Worm (Caenorhabditis elegans) whole organism, mixed stage, embryonic: Measurements from ENCODE around the gene plc-3.

Source experiments
- bed-3 ChIP-seq: fragments of 200-800 bp; sonication (Bioruptor generic); optimal IDR thresholded peaks from 3 replicates; lab custom pipeline; 2018; ENCODE audit warnings: mild to moderate bottlenecking, missing genetic modification characterization, moderate library complexity, missing compliant biosample characterization
- ces-1 ChIP-seq: fragments of 150-350 bp; optimal IDR thresholded peaks from 2 replicates; lab custom pipeline; 2014; ENCODE audit warnings: missing biosample characterization, missing genetic modification reagents, missing genetic modification characterization
- elt-3 ChIP-seq: fragments of 150-350 bp; optimal IDR thresholded peaks from 2 replicates; lab custom pipeline; 2014; ENCODE audit warnings: missing biosample characterization, missing genetic modification characterization
- lin-13 ChIP-seq: fragments of 150-350 bp; optimal IDR thresholded peaks from 2 replicates; lab custom pipeline; 2014; ENCODE audit warnings: missing biosample characterization, missing genetic modification characterization
- mep-1 ChIP-seq: fragments of 150-350 bp; optimal IDR thresholded peaks from 2 replicates; lab custom pipeline; 2017; ENCODE audit warnings: missing biosample characterization, missing genetic modification reagents, missing genetic modification characterization, inconsistent platforms
- nhr-2 ChIP-seq: fragments of 150-350 bp; optimal IDR thresholded peaks from 2 replicates; lab custom pipeline; 2014; ENCODE audit warnings: missing biosample characterization, missing genetic modification characterization
- nhr-76 ChIP-seq: sonication (generic microtip); optimal IDR thresholded peaks from 2 replicates; lab custom pipeline; 2017; ENCODE audit warnings: missing biosample characterization, missing genetic modification characterization
- unc-39 ChIP-seq: fragments of 150-350 bp; optimal IDR thresholded peaks from 2 replicates; lab custom pipeline; 2014; ENCODE audit warnings: missing biosample characterization, missing genetic modification characterization
- unc-62 ChIP-seq: fragments of 150-350 bp; optimal IDR thresholded peaks from 2 replicates; lab custom pipeline; 2014; ENCODE audit warnings: missing biosample characterization, missing genetic modification reagents, missing genetic modification characterization

DNA sequence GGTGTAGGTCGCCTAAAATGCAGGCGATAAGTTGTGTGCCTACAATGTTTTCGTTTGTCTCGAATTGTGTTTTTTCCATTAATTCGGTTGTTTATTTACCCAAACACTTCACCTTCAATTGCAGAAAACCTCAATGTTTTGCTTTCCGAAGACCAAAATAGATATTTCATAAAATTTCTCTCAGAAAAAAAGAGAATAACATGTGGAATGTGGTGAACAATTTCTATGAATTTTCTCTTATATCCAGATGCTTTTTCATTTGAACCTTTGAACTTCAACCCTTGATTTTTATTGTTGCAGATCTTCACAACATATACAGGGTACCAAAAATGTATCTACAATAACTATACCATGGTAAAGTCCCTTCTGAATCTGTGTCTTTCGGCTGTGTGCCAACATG is 16.3 kb upstream of the plc-3 start, which contains the start of gene T01E8.1:
- TF ChIP-seq unc-39 (tag; lab: Kevin White, UChicago) (no peak), ces-1 (no peak), bed-3 (GFP tag; lab: Kevin White, UChicago) (no peak), nhr-76 (tag; lab: Kevin White, UChicago) (no peak), nhr-2 (tag; lab: Kevin White, UChicago) (no peak), elt-3 (tag; lab: Kevin White, UChicago) (no peak), lin-13 (tag; lab: Kevin White, UChicago) (no peak), mep-1 (tag; lab: Kevin White, UChicago) (no peak), unc-62 (GFP tag; lab: Kevin White, UChicago) (no peak)
